Fruit fly (Drosophila melanogaster): Measurements from ENCODE around the gene CG32554.

DNA sequence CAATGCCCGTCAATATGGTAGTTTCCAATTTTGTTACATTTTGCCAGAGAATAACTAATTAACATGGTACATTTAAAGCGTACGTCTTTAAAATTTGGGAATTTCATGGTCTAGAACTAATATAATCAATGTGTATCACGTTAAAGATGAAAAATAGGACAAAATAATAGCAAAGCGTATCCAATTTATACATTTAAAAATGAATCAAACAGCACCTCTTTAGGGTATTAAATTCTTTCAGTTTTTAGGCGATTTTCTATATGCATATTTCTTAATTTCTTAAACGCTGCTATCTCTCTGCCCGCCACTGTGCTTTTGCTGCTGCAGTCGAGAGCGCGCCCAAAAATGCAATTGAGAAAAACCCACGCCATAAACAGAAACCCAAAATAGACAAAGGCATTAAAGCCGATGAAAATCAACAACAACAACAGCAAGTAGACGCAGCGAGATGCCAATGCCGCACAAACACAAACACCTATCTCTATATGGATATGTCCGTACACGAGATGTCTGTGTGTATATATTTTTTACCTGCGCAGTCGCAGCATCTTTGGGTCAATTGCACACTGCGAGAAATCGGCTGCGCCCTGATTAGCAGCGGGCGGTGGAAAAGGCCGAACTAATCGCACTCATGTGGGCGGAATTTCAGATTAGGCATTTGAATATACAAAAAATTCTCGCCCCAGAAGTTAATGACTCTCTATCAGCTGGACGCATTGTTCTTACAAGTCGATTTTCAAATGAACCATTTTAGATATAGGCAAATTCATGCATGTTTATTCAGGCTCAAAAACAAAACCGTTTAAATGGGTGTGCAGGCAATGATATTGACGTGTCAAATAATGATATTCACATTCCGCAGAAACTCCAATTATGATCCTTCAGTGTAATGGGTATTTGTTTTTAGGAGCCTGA lies 23.1 kb downstream of the CG32554 start:
- no peak for TF ChIP-seq Clk (GFP tag; optimal IDR thresholded peaks at IDR 0.05)
- peak; percentile 27 for TF ChIP-seq CG11617 (GFP tag; optimal IDR thresholded peaks at IDR 0.05)
- TF ChIP-seq bab1 (GFP tag; optimal IDR thresholded peaks at IDR 0.05) = peak; percentile 89
- peak; percentile 49 for TF ChIP-seq CG14711 (tag; optimal IDR thresholded peaks at IDR 0.05)
- peak; percentile 49 for TF ChIP-seq CG7101 (tag; optimal IDR thresholded peaks at IDR 0.05)
- TF ChIP-seq CG7045 (GFP tag; optimal IDR thresholded peaks at IDR 0.05) = no peak
- TF ChIP-seq cnc (optimal IDR thresholded peaks at IDR 0.05) = no peak
- TF ChIP-seq pad (GFP tag; optimal IDR thresholded peaks at IDR 0.05) = peak; percentile 43
- TF ChIP-seq CG5204 (GFP tag; optimal IDR thresholded peaks at IDR 0.05) = no peak
- no peak for TF ChIP-seq Mnt (GFP tag; optimal IDR thresholded peaks at IDR 0.05)
- no peak for TF ChIP-seq ovo (GFP tag; optimal IDR thresholded peaks at IDR 0.05)
- TF ChIP-seq CG33017 (tag; optimal IDR thresholded peaks at IDR 0.05) = no peak
- TF ChIP-seq kay (GFP tag; ENCODE audit: borderline replicate concordance) = no peak
